Worm (Caenorhabditis elegans) whole organism, mixed stage, embryonic: ENCODE measurements around the gene dpy-19.

ENCODE experiments used
- ces-1 ChIP-seq: fragments of 150-350 bp; optimal IDR thresholded peaks from 2 replicates; lab custom pipeline; 2014; ENCODE audit warnings: missing biosample characterization, missing genetic modification reagents, missing genetic modification characterization
- lsy-2 ChIP-seq: fragments of 150-350 bp; optimal IDR thresholded peaks from 2 replicates; lab custom pipeline; 2014; ENCODE audit warnings: missing biosample characterization, missing genetic modification characterization

- TF ChIP-seq ces-1 (GFP tag; lab: Kevin White, UChicago), result no peak
- no peak for TF ChIP-seq lsy-2 (tag; lab: Kevin White, UChicago)
These were observed 28.0 kb downstream of the dpy-19 start, which contains the start of gene fip-1 for ce11 chrIII:8639188-8639795.
